Worm (Caenorhabditis elegans): ENCODE measurements around the gene Y82E9BR.20.

The Y82E9BR.20 gene

ce11 chrIII:1395355-1395754 lies 21.1 kb downstream of the Y82E9BR.20 start:
- TF ChIP-seq elt-2 (tag; optimal IDR thresholded peaks at IDR 0.05) (peak; percentile 68), unc-39 (tag; optimal IDR thresholded peaks at IDR 0.05) (no peak), pha-4 (tag; optimal IDR thresholded peaks at IDR 0.05) (peak; percentile 17), nhr-28 (tag; optimal IDR thresholded peaks at IDR 0.05) (no peak), pqm-1 (tag; optimal IDR thresholded peaks at IDR 0.05) (peak; percentile 30)

ce11 chrIII:1398183-1398582 lies 24.0 kb downstream of the Y82E9BR.20 start:
- TF ChIP-seq pqm-1 (tag; optimal IDR thresholded peaks at IDR 0.05) (peak; percentile 84), elt-2 (tag; optimal IDR thresholded peaks at IDR 0.05) (peak; percentile 83), pha-4 (tag; optimal IDR thresholded peaks at IDR 0.05) (peak; percentile 8), fos-1 (tag; optimal IDR thresholded peaks at IDR 0.05) (no peak)

- no peak for TF ChIP-seq nhr-25 (tag; optimal IDR thresholded peaks at IDR 0.05)
Measured at ce11 chrIII:1399670-1400069, 25.5 kb downstream of the Y82E9BR.20 start, which contains the start of gene pals-16. Gene pals-16 (plus strand): TSS chrIII:1399970.

- peak; percentile 67 for TF ChIP-seq pqm-1 (tag; optimal IDR thresholded peaks at IDR 0.05)
- TF ChIP-seq elt-2 (tag; optimal IDR thresholded peaks at IDR 0.05): peak; percentile 82
- no peak for TF ChIP-seq nhr-23 (tag; optimal IDR thresholded peaks at IDR 0.05)
- TF ChIP-seq ztf-4 (tag; optimal IDR thresholded peaks at IDR 0.05): no peak
- no peak for TF ChIP-seq ceh-16 (tag; optimal IDR thresholded peaks at IDR 0.05)
- no peak for TF ChIP-seq lin-39 (tag; optimal IDR thresholded peaks at IDR 0.05)
- TF ChIP-seq lin-15B (tag; optimal IDR thresholded peaks at IDR 0.05): no peak
- TF ChIP-seq daf-12 (tag; optimal IDR thresholded peaks at IDR 0.05): no peak
- no peak for TF ChIP-seq zag-1 (tag; optimal IDR thresholded peaks at IDR 0.05)
- peak; percentile 30 for TF ChIP-seq pha-4 (tag; optimal IDR thresholded peaks at IDR 0.05)
Measured at ce11 chrIII:1401497-1401990, 27.3 kb downstream of the Y82E9BR.20 start, which contains the start of gene pals-19. Gene pals-19 (plus strand): TSS chrIII:1401940.

ce11 chrIII:1403108-1403507 lies 28.9 kb downstream of the Y82E9BR.20 start, which contains the start of gene pals-18:
Gene pals-18 (plus strand): TSS chrIII:1403408.
- TF ChIP-seq ceh-82 (tag; optimal IDR thresholded peaks at IDR 0.05) (no peak), hmg-11 (tag; optimal IDR thresholded peaks at IDR 0.05) (no peak), daf-12 (tag; optimal IDR thresholded peaks at IDR 0.05) (no peak), nhr-76 (tag; optimal IDR thresholded peaks at IDR 0.05) (no peak), nhr-11 (tag; optimal IDR thresholded peaks at IDR 0.05) (no peak), elt-3 (tag; optimal IDR thresholded peaks at IDR 0.05) (no peak), nfya-1 (tag; optimal IDR thresholded peaks at IDR 0.05; ENCODE audit: insufficient read depth) (no peak)

- no peak for TF ChIP-seq lin-39 (tag; optimal IDR thresholded peaks at IDR 0.05)
- no peak for TF ChIP-seq zag-1 (tag; optimal IDR thresholded peaks at IDR 0.05)
- TF ChIP-seq ama-1 (optimal IDR thresholded peaks at IDR 0.05): no peak
- TF ChIP-seq fos-1 (tag; optimal IDR thresholded peaks at IDR 0.05): no peak
- TF ChIP-seq egl-5 (tag; optimal IDR thresholded peaks at IDR 0.05): no peak
- no peak for TF ChIP-seq unc-62 (GFP tag; optimal IDR thresholded peaks at IDR 0.05)
- TF ChIP-seq nhr-237 (tag; optimal IDR thresholded peaks at IDR 0.05): no peak
- TF ChIP-seq ceh-16 (tag; optimal IDR thresholded peaks at IDR 0.05): no peak
- no peak for TF ChIP-seq nhr-12 (tag; optimal IDR thresholded peaks at IDR 0.05)
- no peak for TF ChIP-seq pha-4 (tag; optimal IDR thresholded peaks at IDR 0.05)
- TF ChIP-seq skn-1 (tag; optimal IDR thresholded peaks at IDR 0.05): no peak
- no peak for TF ChIP-seq nhr-76 (tag; optimal IDR thresholded peaks at IDR 0.05)
- TF ChIP-seq aly-2 (tag; optimal IDR thresholded peaks at IDR 0.05): no peak
- TF ChIP-seq unc-39 (tag; optimal IDR thresholded peaks at IDR 0.05): no peak
- no peak for TF ChIP-seq fkh-10 (GFP tag; optimal IDR thresholded peaks at IDR 0.05)
- TF ChIP-seq egl-27 (tag; optimal IDR thresholded peaks at IDR 0.05): no peak
- TF ChIP-seq sea-2 (GFP tag; optimal IDR thresholded peaks at IDR 0.05): no peak
Measured at ce11 chrIII:1409139-1409538, 34.9 kb downstream of the Y82E9BR.20 start, which contains the start of gene Y82E9BR.22. Gene Y82E9BR.22 (minus strand): TSS chrIII:1409239.

All from whole organism, L3 larva.